Worm (Caenorhabditis elegans) whole organism, L2 larva: ENCODE results near the gene C17B7.9.

Experiments used
- fos-1 ChIP-seq: fragments of 150-350 bp; optimal IDR thresholded peaks from 2 replicates; lab custom pipeline; 2014; ENCODE audit warnings: missing biosample characterization, missing genetic modification characterization
- lin-11 ChIP-seq: fragments of 150-350 bp; sonication (generic microtip); optimal IDR thresholded peaks from 2 replicates; lab custom pipeline; 2014; ENCODE audit warnings: missing biosample characterization, missing genetic modification characterization, inconsistent platforms, mixed read lengths
- mab-5 ChIP-seq: fragments of 150-350 bp; optimal IDR thresholded peaks from 2 replicates; lab custom pipeline; 2014; ENCODE audit warnings: missing biosample characterization, missing genetic modification characterization
- nhr-11 ChIP-seq: fragments of 150-350 bp; optimal IDR thresholded peaks from 2 replicates; lab custom pipeline; 2014; ENCODE audit warnings: missing biosample characterization, missing genetic modification characterization
- nhr-12 ChIP-seq: fragments of 150-350 bp; optimal IDR thresholded peaks from 2 replicates; lab custom pipeline; 2014; ENCODE audit warnings: missing biosample characterization, missing genetic modification characterization
- peb-1 ChIP-seq: fragments of 150-350 bp; optimal IDR thresholded peaks from 2 replicates; lab custom pipeline; 2014; ENCODE audit warnings: missing biosample characterization, missing genetic modification characterization
- snpc-4 ChIP-seq: fragments of 150-350 bp; optimal IDR thresholded peaks from 2 replicates; lab custom pipeline; 2014; ENCODE audit warnings: missing biosample characterization, missing genetic modification characterization
- zag-1 ChIP-seq: fragments of 150-350 bp; optimal IDR thresholded peaks from 2 replicates; lab custom pipeline; 2014; ENCODE audit warnings: missing biosample characterization, missing genetic modification characterization
- ztf-4 ChIP-seq: fragments of 150-350 bp; optimal IDR thresholded peaks from 2 replicates; lab custom pipeline; 2014; ENCODE audit warnings: missing biosample characterization, missing genetic modification characterization

- TF ChIP-seq fos-1 (tag; lab: Kevin White, UChicago) = no peak
- no peak for TF ChIP-seq lin-11 (tag; lab: Kevin White, UChicago)
- TF ChIP-seq nhr-12 (tag; lab: Kevin White, UChicago) = no peak
- TF ChIP-seq snpc-4 = no peak
- TF ChIP-seq peb-1 = no peak
- TF ChIP-seq zag-1 (tag; lab: Kevin White, UChicago) = no peak
- TF ChIP-seq nhr-11 (tag; lab: Kevin White, UChicago) = no peak
- TF ChIP-seq ztf-4 (tag; lab: Kevin White, UChicago) = no peak
- TF ChIP-seq mab-5 (tag; lab: Kevin White, UChicago) = no peak
These were observed 12.1 kb upstream of the C17B7.9 start for ce11 chrV:3344001-3344400.
